6 fruit fly cellular contexts compared by ENCODE assay signal in the genomic region with DNA sequence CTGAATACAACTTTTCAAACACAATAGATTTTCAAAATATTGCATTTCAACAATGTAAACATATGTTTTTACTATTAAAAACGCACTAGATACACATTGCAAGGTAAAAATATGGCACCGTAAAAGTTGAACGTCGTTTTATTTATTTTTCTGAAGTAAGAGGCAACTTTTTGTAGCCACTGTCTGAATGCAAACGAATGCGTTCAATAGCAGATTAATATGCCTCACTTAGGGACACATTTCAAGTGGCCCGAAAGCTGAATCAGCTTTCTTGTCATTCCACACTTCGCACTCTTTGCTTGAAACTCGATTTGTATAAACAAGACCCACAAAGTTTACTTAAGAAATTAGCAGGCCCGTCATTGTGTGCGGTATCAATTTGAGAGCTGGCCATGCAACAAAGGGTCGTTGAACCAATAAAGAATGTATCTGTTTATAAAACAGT.
TF ChIP-seq lines count a peak whose summit lies in the region.

No protein-coding gene starts in this region.

- peak; percentile 26 for TF ChIP-seq CTCF in whole organism, embryonic (GFP tag; optimal IDR thresholded peaks at IDR 0.05; lab: Kevin White, UChicago)

TF ChIP-seq in whole organism, 6 proteins besides CTCF, POLR2A, EP300 and RAD21:
- TF ChIP-seq psq (optimal IDR thresholded peaks at IDR 0.05; lab: Kevin White, UChicago): no peak
- TF ChIP-seq EcR (GFP tag; optimal IDR thresholded peaks at IDR 0.05; lab: Kevin White, UChicago): peak; percentile 73
- TF ChIP-seq CG8478 (optimal IDR thresholded peaks at IDR 0.05; lab: Kevin White, UChicago): no peak
- no peak for TF ChIP-seq usp (GFP tag; optimal IDR thresholded peaks at IDR 0.05; lab: Kevin White, UChicago)
- TF ChIP-seq Dll (optimal IDR thresholded peaks at IDR 0.05; lab: Kevin White, UChicago): no peak
TF ChIP-seq in whole organism: peak in this region for 1.

TF ChIP-seq in whole organism, adult, 20 proteins besides CTCF, POLR2A, EP300 and RAD21:
- TF ChIP-seq Clk (GFP tag; optimal IDR thresholded peaks at IDR 0.05; lab: Kevin White, UChicago): peak; percentile 17
- no peak for TF ChIP-seq toe (GFP tag; optimal IDR thresholded peaks at IDR 0.05; lab: Kevin White, UChicago)
- peak; percentile 94 for TF ChIP-seq tj (GFP tag; optimal IDR thresholded peaks at IDR 0.05; lab: Kevin White, UChicago)
- TF ChIP-seq CG7101 (tag; optimal IDR thresholded peaks at IDR 0.05; lab: Kevin White, UChicago): peak; percentile 17

TF ChIP-seq in whole organism, embryonic, 481 proteins besides CTCF, POLR2A, EP300 and RAD21 (continues in another document):
- TF ChIP-seq PHDP (tag; optimal IDR thresholded peaks at IDR 0.05; lab: Kevin White, UChicago) (peak; percentile 25), CG9437 (GFP tag; optimal IDR thresholded peaks at IDR 0.05; lab: Kevin White, UChicago) (no peak), CG1603 (tag; optimal IDR thresholded peaks at IDR 0.05; lab: Kevin White, UChicago) (peak; percentile 50), repo (GFP tag; optimal IDR thresholded peaks at IDR 0.05; lab: Kevin White, UChicago) (peak; percentile 59), stwl (tag; optimal IDR thresholded peaks at IDR 0.05; lab: Kevin White, UChicago) (no peak), Optix (GFP tag; IDR thresholded peaks at IDR 0.05; lab: Robert Waterston, UW) (no peak), CG9797 (GFP tag; optimal IDR thresholded peaks at IDR 0.05; lab: Kevin White, UChicago) (peak; percentile 37), crc (GFP tag; optimal IDR thresholded peaks at IDR 0.05; lab: Kevin White, UChicago) (no peak), CG1647 (GFP tag; optimal IDR thresholded peaks at IDR 0.05; lab: Kevin White, UChicago) (no peak), CG6254 (GFP tag; optimal IDR thresholded peaks at IDR 0.05; lab: Kevin White, UChicago) (peak; percentile 42), CG15514 (GFP tag; optimal IDR thresholded peaks at IDR 0.05; lab: Kevin White, UChicago) (peak; percentile 11), Lhr (GFP tag; optimal IDR thresholded peaks at IDR 0.05; lab: Kevin White, UChicago) (no peak), CG18619 (GFP tag; optimal IDR thresholded peaks at IDR 0.05; lab: Kevin White, UChicago) (peak; percentile 27), usp (GFP tag; optimal IDR thresholded peaks at IDR 0.05; lab: Kevin White, UChicago) (no peak), CHES-1-like (GFP tag; optimal IDR thresholded peaks at IDR 0.05; lab: Kevin White, UChicago) (peak; percentile 44), hbn (GFP tag; IDR thresholded peaks at IDR 0.05; lab: Robert Waterston, UW; ENCODE audit: partially characterized antibody) (no peak), CG17612 (GFP tag; IDR thresholded peaks at IDR 0.05; lab: Robert Waterston, UW) (no peak), zen2 (GFP tag; IDR thresholded peaks at IDR 0.05; lab: Robert Waterston, UW; ENCODE audit: partially characterized antibody) (no peak), CG1792 (GFP tag; optimal IDR thresholded peaks at IDR 0.05; lab: Kevin White, UChicago) (peak; percentile 33)

TF ChIP-seq in whole organism, prepupa, 60 proteins besides CTCF, POLR2A, EP300 and RAD21 (continues in another document):
- TF ChIP-seq esn (GFP tag; optimal IDR thresholded peaks at IDR 0.05; lab: Kevin White, UChicago): no peak
- no peak for TF ChIP-seq CG6808 (GFP tag; optimal IDR thresholded peaks at IDR 0.05; lab: Kevin White, UChicago)
- TF ChIP-seq svp (GFP tag; lab: Kevin White, UChicago): peak; percentile 88
- TF ChIP-seq Blimp-1 (GFP tag; optimal IDR thresholded peaks at IDR 0.05; lab: Kevin White, UChicago): peak; percentile 18
- TF ChIP-seq cyc (GFP tag; optimal IDR thresholded peaks at IDR 0.05; lab: Kevin White, UChicago): peak; percentile 27
- TF ChIP-seq topi (GFP tag; optimal IDR thresholded peaks at IDR 0.05; lab: Kevin White, UChicago): peak; percentile 51
- peak; percentile 50 for TF ChIP-seq vri (GFP tag; optimal IDR thresholded peaks at IDR 0.05; lab: Kevin White, UChicago)
- no peak for TF ChIP-seq eg (GFP tag; IDR thresholded peaks at IDR 0.05; lab: Robert Waterston, UW)
- TF ChIP-seq Met (GFP tag; optimal IDR thresholded peaks at IDR 0.05; lab: Kevin White, UChicago): peak; percentile 65
- no peak for TF ChIP-seq CG6792 (GFP tag; optimal IDR thresholded peaks at IDR 0.05; lab: Kevin White, UChicago)
- TF ChIP-seq Ets21C (GFP tag; optimal IDR thresholded peaks at IDR 0.05; lab: Kevin White, UChicago): peak; percentile 31
- peak; percentile 8 for TF ChIP-seq Sox15 (GFP tag; optimal IDR thresholded peaks at IDR 0.05; lab: Kevin White, UChicago)
- TF ChIP-seq CG3032 (tag; optimal IDR thresholded peaks at IDR 0.05; lab: Kevin White, UChicago): peak; percentile 1
- TF ChIP-seq Sox102F (GFP tag; optimal IDR thresholded peaks at IDR 0.05; lab: Kevin White, UChicago): peak; percentile 41
- TF ChIP-seq CG7368 (GFP tag; optimal IDR thresholded peaks at IDR 0.05; lab: Kevin White, UChicago): peak; percentile 18
- peak; percentile 66 for TF ChIP-seq Eip93F (GFP tag; optimal IDR thresholded peaks at IDR 0.05; lab: Kevin White, UChicago)
- TF ChIP-seq lz (GFP tag; optimal IDR thresholded peaks at IDR 0.05; lab: Kevin White, UChicago): peak; percentile 20
- peak; percentile 18 for TF ChIP-seq CG6854 (GFP tag; optimal IDR thresholded peaks at IDR 0.05; lab: Kevin White, UChicago)
- no peak for TF ChIP-seq CG34406 (GFP tag; optimal IDR thresholded peaks at IDR 0.05; lab: Kevin White, UChicago)
- TF ChIP-seq CG6163 (GFP tag; IDR thresholded peaks at IDR 0.05; lab: Robert Waterston, UW): no peak

TF ChIP-seq in whole organism, pupa, 21 proteins besides CTCF, POLR2A, EP300 and RAD21:
- TF ChIP-seq fd96Ca (GFP tag; IDR thresholded peaks at IDR 0.05; lab: Robert Waterston, UW): no peak
- peak; percentile 90 for TF ChIP-seq EcR (GFP tag; optimal IDR thresholded peaks at IDR 0.05; lab: Kevin White, UChicago)
- TF ChIP-seq D1 (tag; optimal IDR thresholded peaks at IDR 0.05; lab: Kevin White, UChicago): peak; percentile 53
- peak; percentile 17 for TF ChIP-seq gl (tag; optimal IDR thresholded peaks at IDR 0.05; lab: Kevin White, UChicago)

TF ChIP-seq in whole organism, wandering third instar larva, 38 proteins besides CTCF, POLR2A, EP300 and RAD21:
- TF ChIP-seq psq (GFP tag; optimal IDR thresholded peaks at IDR 0.05; lab: Kevin White, UChicago): peak; percentile 37
- peak; percentile 31 for TF ChIP-seq brk (GFP tag; optimal IDR thresholded peaks at IDR 0.05; lab: Kevin White, UChicago)
- no peak for TF ChIP-seq Sp1 (GFP tag; optimal IDR thresholded peaks at IDR 0.05; lab: Kevin White, UChicago)
- no peak for TF ChIP-seq jim (GFP tag; optimal IDR thresholded peaks at IDR 0.05; lab: Kevin White, UChicago)
- peak in 1 of 2 experiments; percentile 35 for TF ChIP-seq foxo (GFP tag; optimal IDR thresholded peaks at IDR 0.05; lab: Kevin White, UChicago)
- TF ChIP-seq CG32264 (GFP tag; optimal IDR thresholded peaks at IDR 0.05; lab: Kevin White, UChicago): peak; percentile 59
- peak; percentile 51 for TF ChIP-seq Hnf4 (GFP tag; optimal IDR thresholded peaks at IDR 0.05; lab: Kevin White, UChicago)
- peak; percentile 84 for TF ChIP-seq Hr83 (GFP tag; optimal IDR thresholded peaks at IDR 0.05; lab: Kevin White, UChicago; ENCODE audit: poor library complexity, severe bottlenecking)
- no peak for TF ChIP-seq usp (GFP tag; optimal IDR thresholded peaks at IDR 0.05; lab: Kevin White, UChicago)
- peak; percentile 64 for TF ChIP-seq rgr (GFP tag; optimal IDR thresholded peaks at IDR 0.05; lab: Kevin White, UChicago)
- peak; percentile 28 for TF ChIP-seq HLH106 (tag; optimal IDR thresholded peaks at IDR 0.05; lab: Kevin White, UChicago)
- peak; percentile 11 for TF ChIP-seq Rel (GFP tag; optimal IDR thresholded peaks at IDR 0.05; lab: Kevin White, UChicago)
- TF ChIP-seq Rel (tag; optimal IDR thresholded peaks at IDR 0.05; lab: Kevin White, UChicago): peak; percentile 20
- peak; percentile 31 for TF ChIP-seq OdsH (GFP tag; optimal IDR thresholded peaks at IDR 0.05; lab: Kevin White, UChicago)
- peak; percentile 4 for TF ChIP-seq ey (GFP tag; optimal IDR thresholded peaks at IDR 0.05; lab: Kevin White, UChicago)
- peak; percentile 38 for TF ChIP-seq fru (GFP tag; optimal IDR thresholded peaks at IDR 0.05; lab: Kevin White, UChicago)
- TF ChIP-seq woc (GFP tag; optimal IDR thresholded peaks at IDR 0.05; lab: Kevin White, UChicago): peak; percentile 32
- peak; percentile 61 for TF ChIP-seq h (GFP tag; optimal IDR thresholded peaks at IDR 0.05; lab: Kevin White, UChicago)
- peak; percentile 44 for TF ChIP-seq br (GFP tag; optimal IDR thresholded peaks at IDR 0.05; lab: Kevin White, UChicago)
- TF ChIP-seq Jra (GFP tag; optimal IDR thresholded peaks at IDR 0.05; lab: Kevin White, UChicago): no peak
- no peak for TF ChIP-seq dsf (GFP tag; optimal IDR thresholded peaks at IDR 0.05; lab: Kevin White, UChicago; ENCODE audit: borderline replicate concordance)
